Fruit fly (Drosophila melanogaster): ENCODE measurements around the gene caps.

- TF ChIP-seq CG10348 (GFP tag; IDR thresholded peaks at IDR 0.05) (no peak), EcR (GFP tag; optimal IDR thresholded peaks at IDR 0.05) (no peak), CG8301 (tag; optimal IDR thresholded peaks at IDR 0.05) (no peak), CG14655 (GFP tag; optimal IDR thresholded peaks at IDR 0.05) (peak; percentile 8), fd96Ca (GFP tag; IDR thresholded peaks at IDR 0.05) (0 out of 3 replicates have a peak, but pooled peaks have one; percentile 15), Pif1A (GFP tag; optimal IDR thresholded peaks at IDR 0.05) (no peak)
Observed at dm6 chr3L:13236646-13237045, 8.2 kb downstream of the caps start.
